Worm (Caenorhabditis elegans) whole organism, mixed stage, embryonic: Measurements from ENCODE around the gene C01G10.15.

ENCODE experiments used
- elt-3 ChIP-seq: fragments of 150-350 bp; optimal IDR thresholded peaks from 2 replicates; lab custom pipeline; 2014; ENCODE audit warnings: missing biosample characterization, missing genetic modification characterization
- flh-1 ChIP-seq: fragments of 200-800 bp; sonication (Bioruptor generic); optimal IDR thresholded peaks from 2 replicates; lab custom pipeline; 2018; ENCODE audit warnings: mild to moderate bottlenecking, missing genetic modification characterization, moderate library complexity, missing compliant biosample characterization
- nhr-76 ChIP-seq: sonication (generic microtip); optimal IDR thresholded peaks from 2 replicates; lab custom pipeline; 2017; ENCODE audit warnings: missing biosample characterization, missing genetic modification characterization
- snpc-4 ChIP-seq: fragments of 150-350 bp; optimal IDR thresholded peaks from 2 replicates; lab custom pipeline; 2014; ENCODE audit warnings: missing biosample characterization, missing genetic modification characterization
- tbx-8 ChIP-seq: fragments of 200-800 bp; sonication (Bioruptor generic); optimal IDR thresholded peaks from 2 replicates; lab custom pipeline; 2018; ENCODE audit warnings: mild to moderate bottlenecking, missing genetic modification characterization, moderate library complexity, missing compliant biosample characterization
- unc-39 ChIP-seq: fragments of 150-350 bp; optimal IDR thresholded peaks from 2 replicates; lab custom pipeline; 2014; ENCODE audit warnings: missing biosample characterization, missing genetic modification characterization
- ztf-11 ChIP-seq: fragments of 150-350 bp; optimal IDR thresholded peaks from 2 replicates; lab custom pipeline; 2014; ENCODE audit warnings: missing biosample characterization, missing genetic modification characterization

DNA sequence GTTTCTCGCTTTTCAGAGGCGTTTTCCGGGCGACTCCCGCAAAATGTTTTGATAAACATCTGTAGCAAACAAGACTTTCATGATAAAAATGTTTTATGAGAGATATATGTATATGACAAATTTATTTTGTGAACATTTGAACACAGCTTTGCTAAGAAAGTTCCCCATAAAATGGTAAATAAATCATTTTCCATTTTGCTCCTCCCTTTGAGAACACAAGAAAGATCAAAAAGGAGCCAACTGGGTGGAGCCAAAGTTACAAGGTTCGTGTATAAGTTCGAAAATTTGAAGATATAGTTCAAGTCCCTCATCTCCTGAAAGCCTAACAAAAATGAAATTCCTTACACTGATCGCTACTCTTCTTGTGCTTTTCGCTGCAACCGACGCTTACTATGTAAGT, 3.4 kb upstream of the C01G10.15 start, which contains the start of gene C01G10.17:
- TF ChIP-seq nhr-76 (tag; lab: Kevin White, UChicago) (no peak), ztf-11 (tag; lab: Kevin White, UChicago) (no peak), snpc-4 (tag; lab: Kevin White, UChicago) (no peak), flh-1 (GFP tag; lab: Kevin White, UChicago) (no peak), tbx-8 (no peak), unc-39 (tag; lab: Kevin White, UChicago) (no peak), elt-3 (tag; lab: Kevin White, UChicago) (no peak)
